Worm (Caenorhabditis elegans): ENCODE results near the gene scl-11.

DNA sequence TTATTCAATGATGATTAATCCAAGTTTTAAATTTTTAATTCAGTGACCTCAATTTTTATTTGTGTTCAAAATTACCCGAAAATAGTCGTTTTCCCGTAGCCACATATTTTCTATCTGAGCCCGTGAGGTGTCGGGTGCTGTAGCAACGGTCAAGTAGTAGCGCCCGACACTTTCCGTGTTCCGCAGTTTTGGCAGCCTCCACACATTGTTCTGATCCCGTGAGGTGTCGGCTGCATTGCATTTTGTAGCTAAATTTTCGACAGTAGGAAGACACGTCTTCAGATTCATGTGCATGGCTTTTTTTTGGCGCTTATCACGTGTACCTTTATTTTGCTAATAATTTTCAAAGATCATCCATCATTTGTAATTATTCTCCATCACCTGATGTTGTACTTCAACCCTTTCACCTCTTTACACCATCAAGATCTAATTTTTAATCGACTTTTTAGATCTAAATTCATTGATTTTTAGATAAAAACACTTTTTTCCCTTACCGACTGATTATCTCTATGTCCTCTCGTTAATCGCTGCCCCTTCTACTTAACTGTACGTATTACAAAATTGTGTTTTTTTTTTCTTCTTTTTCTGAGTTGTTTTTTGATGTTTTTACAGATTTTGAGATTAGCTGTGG, 37.3 kb upstream of the scl-11 start:
- TF ChIP-seq tra-1 (GFP tag; IDR thresholded peaks at IDR 0.05) (no peak), lin-13 (GFP tag; optimal IDR thresholded peaks at IDR 0.05) (no peak), set-16 (GFP tag; IDR thresholded peaks at IDR 0.05) (no peak), nhr-76 (tag; optimal IDR thresholded peaks at IDR 0.05) (no peak)
